Fruit fly (Drosophila melanogaster): ENCODE results near the gene CG5274.

CG5274 gene

DNA sequence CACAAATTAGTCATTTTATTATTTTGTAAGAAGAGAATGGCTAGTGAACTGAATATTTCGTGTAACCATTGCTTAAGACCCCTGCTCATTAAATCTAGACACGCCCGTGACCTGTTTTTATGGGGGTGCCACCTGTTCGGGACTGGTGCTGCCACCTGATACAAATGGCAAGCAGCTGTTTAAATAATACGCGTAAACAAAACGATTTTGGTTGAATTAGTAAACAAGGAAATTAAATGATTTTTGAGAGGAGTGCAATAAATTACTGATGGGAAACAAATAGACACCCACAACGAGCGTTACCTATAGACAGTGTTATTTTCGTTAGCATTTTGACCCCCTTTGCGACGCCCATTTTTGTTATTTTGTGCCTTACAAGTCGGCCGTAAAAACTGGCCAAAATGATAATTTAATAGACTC lies 47.3 kb upstream of the CG5274 start (continued):
- TF ChIP-seq CG17328 (GFP tag; IDR thresholded peaks at IDR 0.05): no peak
- peak; percentile 78 for TF ChIP-seq maf-S (GFP tag; optimal IDR thresholded peaks at IDR 0.05)
- TF ChIP-seq CG33557 (GFP tag; optimal IDR thresholded peaks at IDR 0.05): peak; percentile 69
- TF ChIP-seq ranshi (GFP tag; IDR thresholded peaks at IDR 0.05): no peak
- peak; percentile 84 for TF ChIP-seq Bteb2 (GFP tag; optimal IDR thresholded peaks at IDR 0.05)
- TF ChIP-seq CG10209 (GFP tag; optimal IDR thresholded peaks at IDR 0.05): peak; percentile 83
- TF ChIP-seq CG6854 (GFP tag; optimal IDR thresholded peaks at IDR 0.05): peak; percentile 76
- TF ChIP-seq CG12236 (GFP tag; optimal IDR thresholded peaks at IDR 0.05): peak; percentile 68
- TF ChIP-seq CG32767 (GFP tag; IDR thresholded peaks at IDR 0.05): no peak
- no peak for TF ChIP-seq Optix (GFP tag; IDR thresholded peaks at IDR 0.05)
- TF ChIP-seq slbo (GFP tag; IDR thresholded peaks at IDR 0.05): no peak
- TF ChIP-seq CG12219 (GFP tag; optimal IDR thresholded peaks at IDR 0.05): peak; percentile 55
- TF ChIP-seq CG31388 (GFP tag; optimal IDR thresholded peaks at IDR 0.05): peak; percentile 66
- peak; percentile 75 for TF ChIP-seq CG12299 (tag; optimal IDR thresholded peaks at IDR 0.05)
- peak; percentile 56 for TF ChIP-seq CG4707 (GFP tag; optimal IDR thresholded peaks at IDR 0.05)
- TF ChIP-seq CG9876 (GFP tag; optimal IDR thresholded peaks at IDR 0.05): peak; percentile 82
- peak; percentile 95 for TF ChIP-seq tin (GFP tag; optimal IDR thresholded peaks at IDR 0.05)
- TF ChIP-seq Lpt (GFP tag; optimal IDR thresholded peaks at IDR 0.05): no peak
- no peak for TF ChIP-seq CG2199 (GFP tag; IDR thresholded peaks at IDR 0.05)
- TF ChIP-seq CG15073 (GFP tag; optimal IDR thresholded peaks at IDR 0.05): peak; percentile 37
- peak; percentile 77 for TF ChIP-seq zen (tag; optimal IDR thresholded peaks at IDR 0.05)
- peak; percentile 83 for TF ChIP-seq pb (GFP tag; optimal IDR thresholded peaks at IDR 0.05)
- peak; percentile 62 for TF ChIP-seq Deaf1 (tag; optimal IDR thresholded peaks at IDR 0.05)
- peak; percentile 34 for TF ChIP-seq Hmx (GFP tag; optimal IDR thresholded peaks at IDR 0.05)
- no peak for TF ChIP-seq klu (GFP tag; IDR thresholded peaks at IDR 0.05)
- no peak for TF ChIP-seq ken (GFP tag; IDR thresholded peaks at IDR 0.05)
- peak; percentile 53 for TF ChIP-seq ab (GFP tag; optimal IDR thresholded peaks at IDR 0.05)
- TF ChIP-seq CG12155 (GFP tag; optimal IDR thresholded peaks at IDR 0.05): peak; percentile 88
- peak; percentile 85 for TF ChIP-seq CG1647 (GFP tag; optimal IDR thresholded peaks at IDR 0.05)
- TF ChIP-seq CG34224 (GFP tag; IDR thresholded peaks at IDR 0.05; ENCODE audit: partially characterized antibody): no peak
- TF ChIP-seq CG10366 (GFP tag; IDR thresholded peaks at IDR 0.05): no peak
- TF ChIP-seq Meics (GFP tag; optimal IDR thresholded peaks at IDR 0.05): peak; percentile 90
- no peak for TF ChIP-seq seq (GFP tag; IDR thresholded peaks at IDR 0.05)
- peak; percentile 80 for TF ChIP-seq CG14710 (tag; optimal IDR thresholded peaks at IDR 0.05)
- TF ChIP-seq CG11504 (tag; optimal IDR thresholded peaks at IDR 0.05): peak; percentile 88
- no peak for TF ChIP-seq Atf6 (GFP tag; IDR thresholded peaks at IDR 0.05)
- TF ChIP-seq Eip74EF (GFP tag; optimal IDR thresholded peaks at IDR 0.05): peak in 1 of 2 experiments; percentile 76
- no peak for TF ChIP-seq sr (GFP tag; IDR thresholded peaks at IDR 0.05)
- no peak for TF ChIP-seq so (GFP tag; IDR thresholded peaks at IDR 0.05)
- TF ChIP-seq CG11085 (GFP tag; IDR thresholded peaks at IDR 0.05): no peak
- peak; percentile 81 for TF ChIP-seq odd (GFP tag; optimal IDR thresholded peaks at IDR 0.05)
- peak; percentile 60 for TF ChIP-seq CG7928 (GFP tag; optimal IDR thresholded peaks at IDR 0.05)
- peak; percentile 84 for TF ChIP-seq BtbVII (GFP tag; optimal IDR thresholded peaks at IDR 0.05)
- TF ChIP-seq Adf1 (GFP tag; IDR thresholded peaks at IDR 0.05): no peak
- TF ChIP-seq exex (tag; optimal IDR thresholded peaks at IDR 0.05): peak; percentile 64
- peak; percentile 38 for TF ChIP-seq Lhr (GFP tag; optimal IDR thresholded peaks at IDR 0.05)
- TF ChIP-seq run (tag; optimal IDR thresholded peaks at IDR 0.05): peak; percentile 49
- peak; percentile 48 for TF ChIP-seq Sry-δ (GFP tag; optimal IDR thresholded peaks at IDR 0.05)
- TF ChIP-seq ro (GFP tag; IDR thresholded peaks at IDR 0.05): no peak
- TF ChIP-seq CG8388 (GFP tag; optimal IDR thresholded peaks at IDR 0.05): peak; percentile 78
- peak; percentile 91 for TF ChIP-seq CG8924 (tag; optimal IDR thresholded peaks at IDR 0.05)
- peak; percentile 72 for TF ChIP-seq CG11723 (GFP tag; optimal IDR thresholded peaks at IDR 0.05)

All from whole organism, embryonic.